Worm (Caenorhabditis elegans) whole organism, mixed stage, embryonic: ENCODE measurements around the gene C07G3.8.

Experiments
- M03D4.4 ChIP-seq: sonication (generic microtip); optimal IDR thresholded peaks from 2 replicates; lab custom pipeline; 2017; ENCODE audit warnings: mild to moderate bottlenecking, missing genetic modification characterization, missing compliant biosample characterization
- ceh-43 ChIP-seq: fragments of 200-800 bp; sonication (Bioruptor generic); optimal IDR thresholded peaks from 2 replicates; lab custom pipeline; 2018; ENCODE audit warnings: mild to moderate bottlenecking, missing genetic modification characterization, moderate library complexity, missing compliant biosample characterization
- elt-3 ChIP-seq: fragments of 150-350 bp; optimal IDR thresholded peaks from 2 replicates; lab custom pipeline; 2014; ENCODE audit warnings: missing biosample characterization, missing genetic modification characterization
- nhr-237 ChIP-seq: fragments of 150-350 bp; optimal IDR thresholded peaks from 2 replicates; lab custom pipeline; 2014; ENCODE audit warnings: missing biosample characterization, missing genetic modification characterization
- pha-4 ChIP-seq: fragments of 150-350 bp; optimal IDR thresholded peaks from 2 replicates; lab custom pipeline; 2018; ENCODE audit warnings: missing biosample characterization, missing genetic modification reagents, missing genetic modification characterization
- sem-2 ChIP-seq: fragments of 200-800 bp; sonication (Bioruptor generic); optimal IDR thresholded peaks from 2 replicates; lab custom pipeline; 2018; ENCODE audit warnings: mild to moderate bottlenecking, missing genetic modification characterization, missing compliant biosample characterization
- unc-39 ChIP-seq: fragments of 150-350 bp; optimal IDR thresholded peaks from 2 replicates; lab custom pipeline; 2014; ENCODE audit warnings: missing biosample characterization, missing genetic modification characterization
- ztf-11 ChIP-seq: fragments of 150-350 bp; optimal IDR thresholded peaks from 2 replicates; lab custom pipeline; 2014; ENCODE audit warnings: missing biosample characterization, missing genetic modification characterization

- TF ChIP-seq nhr-237 (tag; lab: Kevin White, UChicago): no peak
- TF ChIP-seq pha-4: no peak
- TF ChIP-seq elt-3: no peak
- TF ChIP-seq unc-39 (tag; lab: Kevin White, UChicago): no peak
- no peak for TF ChIP-seq M03D4.4
- TF ChIP-seq ceh-43 (GFP tag; lab: Kevin White, UChicago): no peak
- TF ChIP-seq sem-2 (GFP tag; lab: Kevin White, UChicago): no peak
- TF ChIP-seq ztf-11 (tag; lab: Kevin White, UChicago): no peak
These were observed 16.0 kb upstream of the C07G3.8 start, which contains the start of gene str-227 for ce11 chrV:3517889-3518288.
